Worm (Caenorhabditis elegans) whole organism, early embryonic: Measurements from ENCODE around the gene bec-1.

Source experiments
- ama-1 ChIP-seq: fragments of 150-350 bp; optimal IDR thresholded peaks from 2 replicates; lab custom pipeline; 2014
- ceh-36 ChIP-seq: sonication (generic microtip); optimal IDR thresholded peaks from 2 replicates; lab custom pipeline; 2016; ENCODE audit warnings: missing genetic modification characterization, inconsistent platforms, missing compliant biosample characterization
- ets-7 ChIP-seq: sonication (generic microtip); optimal IDR thresholded peaks from 2 replicates; lab custom pipeline; 2016; ENCODE audit warnings: missing genotype, missing genetic modification characterization, missing compliant biosample characterization
- flt-1 ChIP-seq: fragments of 200-800 bp; sonication (Bioruptor generic); IDR thresholded peaks from 2 replicates; pipeline ENCODE4 v1.3.6; 2022; ENCODE audit warnings: missing genetic modification characterization, missing compliant biosample characterization
- hmbx-1 ChIP-seq: sonication (generic microtip); optimal IDR thresholded peaks from 2 replicates; lab custom pipeline; 2016; ENCODE audit warnings: mild to moderate bottlenecking, missing genetic modification characterization, missing compliant biosample characterization
- hmg-4 ChIP-seq: fragments of 200-800 bp; sonication (Bioruptor generic); optimal IDR thresholded peaks from 2 replicates; lab custom pipeline; 2018; ENCODE audit warnings: mild to moderate bottlenecking, missing genetic modification characterization, missing compliant biosample characterization
- hnd-1 ChIP-seq: sonication (generic microtip); optimal IDR thresholded peaks from 2 replicates; lab custom pipeline; 2016; ENCODE audit warnings: missing genetic modification characterization, missing compliant biosample characterization
- pes-1 ChIP-seq: fragments of 200-800 bp; sonication (Bioruptor generic); IDR thresholded peaks from 2 replicates; pipeline ENCODE4 v1.3.6; 2022; ENCODE audit warnings: missing genetic modification reagents, missing genetic modification characterization, missing compliant biosample characterization
- sea-1 ChIP-seq: fragments of 200-800 bp; sonication (Bioruptor generic); conservative IDR thresholded peaks from 2 replicates; pipeline ENCODE4 v1.3.6; 2022; ENCODE audit warnings: missing genetic modification characterization, missing compliant biosample characterization
- tbx-11 ChIP-seq: fragments of 200-800 bp; sonication (Bioruptor generic); IDR thresholded peaks from 2 replicates; pipeline ENCODE4 v1.3.6; 2022; ENCODE audit warnings: missing genetic modification characterization, missing compliant biosample characterization
- tbx-37 ChIP-seq: fragments of 200-800 bp; sonication (Bioruptor generic); conservative IDR thresholded peaks from 2 replicates; pipeline ENCODE4 v1.3.6; 2022; ENCODE audit warnings: missing genetic modification reagents, missing genetic modification characterization, missing compliant biosample characterization
- tra-4 ChIP-seq: sonication (generic microtip); optimal IDR thresholded peaks from 2 replicates; lab custom pipeline; 2017; ENCODE audit warnings: missing genetic modification characterization, missing compliant biosample characterization

ce11 chrIV:5665353-5665918 lies 1.2 kb upstream of the bec-1 start:
- TF ChIP-seq tra-4 (tag; lab: Kevin White, UChicago) (no peak), tbx-37 (GFP tag; lab: Robert Waterston, UW) (no peak), flt-1 (GFP tag; lab: Robert Waterston, UW) (no peak), ama-1 (lab: Kevin White, UChicago) (no peak), tbx-11 (GFP tag; lab: Robert Waterston, UW) (no peak), hmbx-1 (tag; lab: Kevin White, UChicago) (no peak), pes-1 (no peak), hmg-4 (no peak), ets-7 (no peak), sea-1 (GFP tag; lab: Robert Waterston, UW) (no peak), hnd-1 (tag; lab: Kevin White, UChicago) (no peak), ceh-36 (tag; lab: Kevin White, UChicago) (no peak)
